Fruit fly (Drosophila melanogaster) whole organism, prepupa: Measurements from ENCODE around the gene CG14321.

ENCODE experiments used
- Blimp-1 ChIP-seq: fragments of 200-800 bp; sonication (Bioruptor generic); optimal IDR thresholded peaks from 3 replicates; lab custom pipeline; 2017; ENCODE audit warnings: missing biosample characterization, missing genetic modification characterization, mild to moderate bottlenecking, moderate library complexity, missing genetic modification reagents
- CG15336 ChIP-seq: fragments of 200-800 bp; sonication (Bioruptor generic); IDR thresholded peaks from 2 replicates; pipeline ENCODE4 v1.3.6; 2022; ENCODE audit warnings: missing biosample characterization, missing genetic modification characterization
- CG6792 ChIP-seq: fragments of 200-800 bp; sonication (Bioruptor generic); optimal IDR thresholded peaks from 3 replicates; lab custom pipeline; 2016; ENCODE audit warnings: missing biosample characterization, missing genetic modification characterization
- vri ChIP-seq: fragments of 200-800 bp; sonication (Bioruptor generic); optimal IDR thresholded peaks from 3 replicates; lab custom pipeline; 2016; ENCODE audit warnings: missing biosample characterization, mild to moderate bottlenecking, missing genetic modification characterization

DNA sequence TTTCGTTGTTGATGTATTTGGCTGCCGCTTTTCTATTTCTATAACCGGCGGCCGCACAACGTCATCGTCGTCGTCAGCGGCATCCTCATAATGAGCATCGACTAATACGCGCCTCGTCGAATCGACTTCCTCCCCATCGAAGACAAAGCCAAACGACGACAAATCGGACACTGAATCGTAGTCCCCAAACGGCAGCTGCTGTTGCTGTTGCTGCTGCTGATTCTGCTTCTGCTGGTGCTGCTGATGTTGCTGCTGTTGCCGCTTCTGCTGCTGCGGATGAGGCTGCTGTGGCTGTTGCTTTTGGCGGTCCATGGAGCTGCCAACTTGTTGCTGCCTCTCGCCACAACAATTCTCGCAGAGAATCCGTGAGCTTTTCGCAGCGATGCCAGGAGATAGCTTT is 49.7 kb downstream of the CG14321 start:
- TF ChIP-seq CG6792 (GFP tag; lab: Kevin White, UChicago) (no peak), vri (GFP tag; lab: Kevin White, UChicago) (no peak), CG15336 (GFP tag; lab: Robert Waterston, UW) (peak; percentile 43; the same call in 1 of the 2 replicates), Blimp-1 (GFP tag; lab: Kevin White, UChicago) (no peak)
